Worm (Caenorhabditis elegans) whole organism, L1 larva: ENCODE results near the gene sox-3.
A peak's percentile ranks its signal among the peaks of the same experiment; 100 is the strongest.

Experiments
- C04F5.9 ChIP-seq: sonication (generic microtip); optimal IDR thresholded peaks from 2 replicates; lab custom pipeline; 2016; ENCODE audit warnings: missing genetic modification characterization, missing compliant biosample characterization
- C34B4.2 ChIP-seq: sonication (generic microtip); optimal IDR thresholded peaks from 2 replicates; lab custom pipeline; 2017; ENCODE audit warnings: mild to moderate bottlenecking, missing genetic modification characterization, missing compliant biosample characterization
- alr-1 ChIP-seq: fragments of 200-800 bp; sonication (Bioruptor generic); optimal IDR thresholded peaks from 2 replicates; lab custom pipeline; 2018; ENCODE audit warnings: borderline replicate concordance, mild to moderate bottlenecking, missing genetic modification characterization, missing compliant biosample characterization
- aly-2 ChIP-seq: fragments of 150-350 bp; optimal IDR thresholded peaks from 2 replicates; lab custom pipeline; 2014; ENCODE audit warnings: missing biosample characterization, missing genetic modification characterization
- ama-1 ChIP-seq: fragments of 150-350 bp; optimal IDR thresholded peaks from 2 replicates; lab custom pipeline; 2014
- blmp-1 ChIP-seq: fragments of 150-350 bp; optimal IDR thresholded peaks from 2 replicates; lab custom pipeline; 2014; ENCODE audit warnings: missing biosample characterization, missing genetic modification characterization
- ceh-63 ChIP-seq: fragments of 200-800 bp; sonication (Bioruptor generic); optimal IDR thresholded peaks from 2 replicates; lab custom pipeline; 2018; ENCODE audit warnings: mild to moderate bottlenecking, missing genetic modification characterization, missing compliant biosample characterization
- ceh-82 ChIP-seq, 3 experiments: fragments of 150-350 bp in 1 of 3; sonication (generic microtip) in 2 of 3; optimal IDR thresholded peaks; 2 replicates each; lab custom pipeline; 2014 to 2017; ENCODE audit warnings: missing biosample characterization in 3 of 3, missing genetic modification characterization in 3 of 3
- ceh-88 ChIP-seq: fragments of 200-800 bp; sonication (Bioruptor generic); IDR thresholded peaks from 2 replicates; pipeline ENCODE4 v1.3.6; 2022; ENCODE audit warnings: missing genetic modification characterization, missing compliant biosample characterization
- ces-1 ChIP-seq: fragments of 150-350 bp; optimal IDR thresholded peaks from 2 replicates; lab custom pipeline; 2014; ENCODE audit warnings: missing biosample characterization, missing genetic modification reagents, missing genetic modification characterization
- dpl-1 ChIP-seq, 3 experiments: fragments of 150-350 bp in 2 of 3; sonication (generic microtip) in 1 of 3; optimal IDR thresholded peaks; 2 replicates each; lab custom pipeline; 2014 to 2017; ENCODE audit warnings: missing biosample characterization in 3 of 3, missing genetic modification characterization in 3 of 3, missing genetic modification reagents in 3 of 3
- dsc-1 ChIP-seq: sonication (generic microtip); optimal IDR thresholded peaks from 2 replicates; lab custom pipeline; 2016; ENCODE audit warnings: mild to moderate bottlenecking, missing genetic modification characterization, missing compliant biosample characterization
- efl-1 ChIP-seq, 4 experiments: fragments of 150-350 bp; optimal IDR thresholded peaks in 3 of 4; peaks in 1 of 4; 1 replicate in 1 of 4; 2 replicates in 3 of 4; lab custom pipeline; 2014; ENCODE audit warnings: missing biosample characterization in 2 of 4, missing genetic modification characterization in 2 of 4, missing genetic modification reagents in 2 of 4
- efl-3 ChIP-seq: fragments of 200-800 bp; sonication (Bioruptor generic); optimal IDR thresholded peaks from 2 replicates; lab custom pipeline; 2018; ENCODE audit warnings: mild to moderate bottlenecking, missing genetic modification characterization, missing compliant biosample characterization
- egl-27 ChIP-seq, 2 experiments: fragments of 150-350 bp in 1 of 2; sonication (generic microtip); optimal IDR thresholded peaks; 3 replicates each; lab custom pipeline; 2017 to 2018; ENCODE audit warnings: missing biosample characterization in 2 of 2, missing genetic modification characterization in 2 of 2, missing genetic modification reagents in 2 of 2
- elt-2 ChIP-seq: sonication (generic microtip); optimal IDR thresholded peaks from 2 replicates; lab custom pipeline; 2016; ENCODE audit warnings: missing genetic modification characterization, mild to moderate bottlenecking, inconsistent platforms, missing compliant biosample characterization, missing genetic modification reagents
- elt-3 ChIP-seq, 6 experiments: fragments of 150-350 bp in 1 of 6; sonication (generic microtip); optimal IDR thresholded peaks; 2 replicates each; lab custom pipeline; 2017 to 2018; ENCODE audit warnings: missing biosample characterization in 6 of 6, missing genetic modification characterization in 6 of 6, inconsistent platforms in 1 of 6
- ets-5 ChIP-seq: fragments of 200-800 bp; sonication (Bioruptor generic); IDR thresholded peaks from 2 replicates; pipeline ENCODE4 v1.3.6; 2022; ENCODE audit warnings: missing genetic modification characterization, missing compliant biosample characterization
- fkh-10 ChIP-seq: sonication (generic microtip); optimal IDR thresholded peaks from 2 replicates; lab custom pipeline; 2017; ENCODE audit warnings: missing biosample characterization, missing genetic modification reagents, missing genetic modification characterization
- fkh-4 ChIP-seq: sonication (generic microtip); optimal IDR thresholded peaks from 2 replicates; lab custom pipeline; 2016; ENCODE audit warnings: missing compliant biosample characterization, missing genetic modification characterization, borderline replicate concordance
- fkh-8 ChIP-seq: sonication (generic microtip); optimal IDR thresholded peaks from 2 replicates; lab custom pipeline; 2016; ENCODE audit warnings: mild to moderate bottlenecking, missing genetic modification characterization, missing compliant biosample characterization
- fos-1 ChIP-seq: fragments of 150-350 bp; optimal IDR thresholded peaks from 2 replicates; lab custom pipeline; 2014; ENCODE audit warnings: missing biosample characterization, missing genetic modification characterization
- grh-1 ChIP-seq: fragments of 200-800 bp; sonication (Bioruptor generic); IDR thresholded peaks from 2 replicates; pipeline ENCODE4 v1.3.6; 2022; ENCODE audit warnings: missing genetic modification reagents, missing genetic modification characterization, missing compliant biosample characterization
- hlh-4 ChIP-seq: sonication (generic microtip); optimal IDR thresholded peaks from 2 replicates; lab custom pipeline; 2016; ENCODE audit warnings: mild to moderate bottlenecking, missing genetic modification characterization, missing compliant biosample characterization
- hpl-2 ChIP-seq: fragments of 150-350 bp; optimal IDR thresholded peaks from 2 replicates; lab custom pipeline; 2014; ENCODE audit warnings: missing biosample characterization, missing genetic modification reagents, missing genetic modification characterization
- irx-1 ChIP-seq: sonication (generic microtip); optimal IDR thresholded peaks from 2 replicates; lab custom pipeline; 2016; ENCODE audit warnings: missing genetic modification characterization, missing compliant biosample characterization
- isw-1 ChIP-seq: fragments of 200-800 bp; sonication (Bioruptor generic); IDR thresholded peaks from 2 replicates; pipeline ENCODE4 v1.3.6; 2022; ENCODE audit warnings: missing genetic modification characterization, missing compliant biosample characterization
- lin-13 ChIP-seq: fragments of 150-350 bp; optimal IDR thresholded peaks from 2 replicates; lab custom pipeline; 2014; ENCODE audit warnings: missing biosample characterization, missing genetic modification reagents, missing genetic modification characterization
- lin-15B ChIP-seq: fragments of 150-350 bp; sonication (generic microtip); optimal IDR thresholded peaks from 3 replicates; lab custom pipeline; 2014; ENCODE audit warnings: missing biosample characterization, missing genetic modification characterization
- lin-39 ChIP-seq: fragments of 150-350 bp; optimal IDR thresholded peaks from 2 replicates; lab custom pipeline; 2014; ENCODE audit warnings: missing biosample characterization, missing genetic modification reagents, missing genetic modification characterization
- lir-3 ChIP-seq: sonication (generic microtip); optimal IDR thresholded peaks from 2 replicates; lab custom pipeline; 2016; ENCODE audit warnings: mild to moderate bottlenecking, missing genetic modification characterization, moderate library complexity, missing compliant biosample characterization; ENCODE audit not compliant: poor library complexity
- lsy-2 ChIP-seq, 2 experiments: fragments of 150-350 bp; optimal IDR thresholded peaks; 2 replicates each; lab custom pipeline; 2014; ENCODE audit warnings: missing biosample characterization in 2 of 2, missing genetic modification characterization in 2 of 2
- mab-9 ChIP-seq: fragments of 200-800 bp; sonication (Bioruptor generic); IDR thresholded peaks from 2 replicates; pipeline ENCODE4 v1.3.6; 2022; ENCODE audit warnings: missing genetic modification reagents, missing genetic modification characterization, missing compliant biosample characterization
- mdl-1 ChIP-seq, 2 experiments: fragments of 150-350 bp; optimal IDR thresholded peaks; 2 replicates each; lab custom pipeline; 2014 to 2017; ENCODE audit warnings: missing biosample characterization in 2 of 2, missing genetic modification characterization in 2 of 2, inconsistent platforms in 1 of 2
- nhr-11 ChIP-seq: fragments of 150-350 bp; optimal IDR thresholded peaks from 2 replicates; lab custom pipeline; 2014; ENCODE audit warnings: missing biosample characterization, missing genetic modification characterization
- nhr-12 ChIP-seq: sonication (generic microtip); optimal IDR thresholded peaks from 2 replicates; lab custom pipeline; 2017; ENCODE audit warnings: missing biosample characterization, missing genetic modification characterization
- nhr-20 ChIP-seq: sonication (generic microtip); optimal IDR thresholded peaks from 2 replicates; lab custom pipeline; 2016; ENCODE audit warnings: mild to moderate bottlenecking, missing genetic modification characterization, missing compliant biosample characterization
- nhr-237 ChIP-seq: fragments of 150-350 bp; optimal IDR thresholded peaks from 2 replicates; lab custom pipeline; 2014; ENCODE audit warnings: missing biosample characterization, missing genetic modification characterization
- nhr-28 ChIP-seq: fragments of 150-350 bp; optimal IDR thresholded peaks from 2 replicates; lab custom pipeline; 2014; ENCODE audit warnings: missing biosample characterization, missing genetic modification characterization
- nhr-47 ChIP-seq: sonication (generic microtip); optimal IDR thresholded peaks from 2 replicates; lab custom pipeline; 2016; ENCODE audit warnings: mild to moderate bottlenecking, missing genetic modification characterization, moderate library complexity, missing compliant biosample characterization
- nhr-76 ChIP-seq: sonication (generic microtip); optimal IDR thresholded peaks from 2 replicates; lab custom pipeline; 2017; ENCODE audit warnings: missing biosample characterization, missing genetic modification characterization
- nhr-84 ChIP-seq: sonication (generic microtip); optimal IDR thresholded peaks from 2 replicates; lab custom pipeline; 2017; ENCODE audit warnings: missing biosample characterization, missing genetic modification characterization
- nhr-85 ChIP-seq: sonication (generic microtip); peaks from one replicate; lab custom pipeline; 2016; ENCODE audit warnings: missing genetic modification characterization, inconsistent platforms, missing compliant biosample characterization
- pax-3 ChIP-seq: fragments of 200-800 bp; sonication (Bioruptor generic); optimal IDR thresholded peaks from 2 replicates; lab custom pipeline; 2018; ENCODE audit warnings: mild to moderate bottlenecking, missing genetic modification characterization, moderate library complexity, missing compliant biosample characterization
- skn-1 ChIP-seq: fragments of 150-350 bp; optimal IDR thresholded peaks from 2 replicates; lab custom pipeline; 2014; ENCODE audit warnings: missing biosample characterization, missing genetic modification characterization
- snpc-4 ChIP-seq: fragments of 150-350 bp; optimal IDR thresholded peaks from 2 replicates; lab custom pipeline; 2014; ENCODE audit warnings: missing biosample characterization, missing genetic modification characterization
- snu-23 ChIP-seq: sonication (generic microtip); optimal IDR thresholded peaks from 2 replicates; lab custom pipeline; 2016; ENCODE audit warnings: missing genetic modification characterization, missing compliant biosample characterization
- sox-4 ChIP-seq: sonication (generic microtip); optimal IDR thresholded peaks from 2 replicates; lab custom pipeline; 2016; ENCODE audit warnings: missing genetic modification characterization, missing compliant biosample characterization
- unc-30 ChIP-seq: sonication (generic microtip); optimal IDR thresholded peaks from 2 replicates; lab custom pipeline; 2017; ENCODE audit warnings: missing biosample characterization, missing genetic modification characterization
- unc-62 ChIP-seq: fragments of 150-350 bp; optimal IDR thresholded peaks from 2 replicates; lab custom pipeline; 2014; ENCODE audit warnings: missing biosample characterization, missing genetic modification reagents, missing genetic modification characterization
- unc-86 ChIP-seq: sonication (generic microtip); optimal IDR thresholded peaks from 2 replicates; lab custom pipeline; 2016; ENCODE audit warnings: missing genetic modification characterization, missing compliant biosample characterization

Gene sox-3

ce11 chrX:14736955-14737621, 44.3 kb upstream of the sox-3 start (continued):
- TF ChIP-seq sox-4 (tag; lab: Kevin White, UChicago) = no peak
- no peak for TF ChIP-seq grh-1 (GFP tag; lab: Robert Waterston, UW)
- no peak for TF ChIP-seq lin-15B (tag; lab: Kevin White, UChicago)
- no peak for TF ChIP-seq efl-3 (GFP tag; lab: Kevin White, UChicago)
- peak; percentile 63 for TF ChIP-seq blmp-1 (tag; lab: Kevin White, UChicago)
- TF ChIP-seq unc-62 (GFP tag; lab: Kevin White, UChicago) = no peak
- peak in 2 of 6 experiments; percentile 62 to 81 for TF ChIP-seq elt-3 (tag; optimal IDR thresholded peaks at IDR 0.05; lab: Kevin White, UChicago)
- no peak for TF ChIP-seq ces-1 (GFP tag; lab: Kevin White, UChicago)
- no peak for TF ChIP-seq ceh-88 (GFP tag; lab: Robert Waterston, UW)
- TF ChIP-seq unc-86 (tag; lab: Kevin White, UChicago) = no peak
- TF ChIP-seq isw-1 (GFP tag; lab: Robert Waterston, UW) = no peak
- no peak for TF ChIP-seq snpc-4 (tag; lab: Kevin White, UChicago)
- TF ChIP-seq dsc-1 (tag; lab: Kevin White, UChicago) = peak; percentile 60
- no peak for TF ChIP-seq alr-1 (tag; lab: Kevin White, UChicago)
- no peak for TF ChIP-seq pax-3 (tag; lab: Kevin White, UChicago)
- TF ChIP-seq nhr-12 (tag; lab: Kevin White, UChicago) = no peak
- no peak for TF ChIP-seq ceh-63
- TF ChIP-seq fkh-8 (tag; lab: Kevin White, UChicago) = no peak
- TF ChIP-seq C04F5.9 (tag; lab: Kevin White, UChicago) = no peak
- no peak for TF ChIP-seq nhr-11 (tag; lab: Kevin White, UChicago)
- TF ChIP-seq nhr-20 (tag; lab: Kevin White, UChicago) = peak; percentile 59
- peak; percentile 70 for TF ChIP-seq nhr-85 (tag; lab: Kevin White, UChicago)
- no peak for TF ChIP-seq mab-9 (GFP tag; lab: Robert Waterston, UW)
- TF ChIP-seq nhr-28 (tag; lab: Kevin White, UChicago) = no peak
- no peak for TF ChIP-seq fkh-10 (GFP tag; lab: Kevin White, UChicago)
- no peak for TF ChIP-seq hpl-2 (GFP tag; lab: Kevin White, UChicago)
- TF ChIP-seq fkh-4 (tag; lab: Kevin White, UChicago) = no peak
- TF ChIP-seq fos-1 (tag; lab: Kevin White, UChicago) = no peak
- TF ChIP-seq ceh-82 (tag; optimal IDR thresholded peaks at IDR 0.05; lab: Kevin White, UChicago) = no peak
- TF ChIP-seq lin-39 (tag; lab: Kevin White, UChicago) = no peak
- TF ChIP-seq lsy-2 (tag; optimal IDR thresholded peaks at IDR 0.05; lab: Kevin White, UChicago) = peak in 1 of 2 experiments; percentile 21
- TF ChIP-seq C34B4.2 = no peak
- no peak for TF ChIP-seq dpl-1 (GFP tag; optimal IDR thresholded peaks at IDR 0.05; lab: Kevin White, UChicago)
- TF ChIP-seq lin-13 (GFP tag; lab: Kevin White, UChicago) = no peak
- no peak for TF ChIP-seq ets-5 (GFP tag; lab: Robert Waterston, UW)
- no peak for TF ChIP-seq nhr-237 (tag; lab: Kevin White, UChicago)
- TF ChIP-seq skn-1 (tag; lab: Kevin White, UChicago) = no peak
- TF ChIP-seq nhr-84 = no peak
- no peak for TF ChIP-seq ama-1 (lab: Kevin White, UChicago)
- TF ChIP-seq irx-1 = no peak
- TF ChIP-seq mdl-1 (tag; optimal IDR thresholded peaks at IDR 0.05; lab: Kevin White, UChicago) = no peak
- peak; percentile 26 for TF ChIP-seq snu-23
- no peak for TF ChIP-seq lir-3 (tag; lab: Kevin White, UChicago)
- no peak for TF ChIP-seq nhr-47 (tag; lab: Kevin White, UChicago)
- TF ChIP-seq unc-30 (tag; lab: Kevin White, UChicago) = no peak
- no peak for TF ChIP-seq egl-27 (tag; optimal IDR thresholded peaks at IDR 0.05; lab: Kevin White, UChicago)
- no peak for TF ChIP-seq hlh-4
- peak; percentile 73 for TF ChIP-seq elt-2 (tag; lab: Kevin White, UChicago)
- TF ChIP-seq nhr-76 (tag; lab: Kevin White, UChicago) = no peak
- TF ChIP-seq aly-2 (tag; lab: Kevin White, UChicago) = no peak
- TF ChIP-seq efl-1 (optimal IDR thresholded peaks at IDR 0.05; lab: Kevin White, UChicago) = no peak
- no peak for TF ChIP-seq efl-1 (GFP tag; optimal IDR thresholded peaks at IDR 0.05 in 1 of 2; lab: Kevin White, UChicago)
